Fruit fly (Drosophila melanogaster) whole organism, wandering third instar larva: ENCODE results near the gene CG31102.

Experiments used
- Abd-B ChIP-seq: fragments of >200 bp; optimal IDR thresholded peaks from 2 replicates; lab custom pipeline; 2017; ENCODE audit warnings: missing biosample characterization, missing genetic modification characterization
- CG32264 ChIP-seq: fragments of 200-800 bp; sonication (Bioruptor generic); optimal IDR thresholded peaks from 2 replicates; lab custom pipeline; 2016; ENCODE audit warnings: missing biosample characterization, missing genetic modification characterization
- CrebA ChIP-seq: fragments of 200-800 bp; sonication (Bioruptor generic); optimal IDR thresholded peaks from 2 replicates; lab custom pipeline; 2016; ENCODE audit warnings: missing biosample characterization, mild to moderate bottlenecking, missing genetic modification characterization, borderline replicate concordance
- Dfd ChIP-seq: fragments of >200 bp; optimal IDR thresholded peaks from 2 replicates; lab custom pipeline; 2017; ENCODE audit warnings: missing biosample characterization, missing genetic modification characterization
- Dif ChIP-seq: fragments of 200-275, 200-300 bp; sonication (Bioruptor generic); optimal IDR thresholded peaks from 2 replicates; lab custom pipeline; 2018; ENCODE audit warnings: missing biosample characterization, missing genetic modification characterization; ENCODE audit not compliant: partially characterized antibody
- GATAd ChIP-seq: sonication (Bioruptor generic); optimal IDR thresholded peaks from 2 replicates; lab custom pipeline; 2016; ENCODE audit warnings: missing biosample characterization, missing genetic modification characterization
- Hnf4 ChIP-seq: fragments of 200-800 bp; sonication (Bioruptor generic); optimal IDR thresholded peaks from 2 replicates; lab custom pipeline; 2016; ENCODE audit warnings: missing biosample characterization, mild to moderate bottlenecking, missing genetic modification characterization
- Hr78 ChIP-seq: fragments of >200 bp; optimal IDR thresholded peaks from 2 replicates; lab custom pipeline; 2017; ENCODE audit warnings: missing biosample characterization, missing genetic modification characterization
- Hr83 ChIP-seq: fragments of 200-300 bp; sonication (Bioruptor generic); optimal IDR thresholded peaks from 2 replicates; lab custom pipeline; 2016; ENCODE audit warnings: missing biosample characterization, mild to moderate bottlenecking, missing genetic modification characterization, moderate library complexity; ENCODE audit not compliant: poor library complexity, severe bottlenecking
- Jra ChIP-seq: sonication (Bioruptor generic); optimal IDR thresholded peaks from 2 replicates; lab custom pipeline; 2016; ENCODE audit warnings: missing biosample characterization, missing genetic modification characterization
- Mio ChIP-seq: sonication (Bioruptor generic); optimal IDR thresholded peaks from 2 replicates; lab custom pipeline; 2016; ENCODE audit warnings: missing biosample characterization, missing genetic modification characterization
- Myc ChIP-seq: fragments of >200 bp; optimal IDR thresholded peaks from 2 replicates; lab custom pipeline; 2017
- N ChIP-seq: fragments of >200 bp; optimal IDR thresholded peaks from 2 replicates; lab custom pipeline; 2018; ENCODE audit warnings: missing biosample characterization, missing external identifiers, missing genetic modification characterization
- OdsH ChIP-seq: fragments of 200-800 bp; sonication (Bioruptor generic); optimal IDR thresholded peaks from 2 replicates; lab custom pipeline; 2016; ENCODE audit warnings: missing biosample characterization, mild to moderate bottlenecking, missing genetic modification characterization
- Rel ChIP-seq, 2 experiments: fragments of 200-800 bp; sonication (Bioruptor generic) in 1 of 2; optimal IDR thresholded peaks; 2 replicates in 1 of 2; 3 replicates in 1 of 2; lab custom pipeline; 2016 to 2019; ENCODE audit warnings: mild to moderate bottlenecking in 2 of 2, missing biosample characterization in 2 of 2, missing genetic modification characterization in 2 of 2, moderate library complexity in 1 of 2
- Sp1 ChIP-seq: fragments of 200-800 bp; sonication (Bioruptor generic); optimal IDR thresholded peaks from 3 replicates; lab custom pipeline; 2019; ENCODE audit warnings: missing biosample characterization, mild to moderate bottlenecking, missing genetic modification characterization, moderate library complexity
- Vsx2 ChIP-seq: fragments of 200-300, 225-300 bp; sonication (Bioruptor generic); optimal IDR thresholded peaks from 2 replicates; lab custom pipeline; 2018; ENCODE audit warnings: missing biosample characterization, missing genetic modification characterization; ENCODE audit not compliant: partially characterized antibody
- br ChIP-seq: fragments of 200-800 bp; sonication (Bioruptor generic); optimal IDR thresholded peaks from 2 replicates; lab custom pipeline; 2016; ENCODE audit warnings: missing biosample characterization, missing genetic modification characterization
- brk ChIP-seq: fragments of 200-800 bp; sonication (Bioruptor generic); optimal IDR thresholded peaks from 2 replicates; lab custom pipeline; 2016; ENCODE audit warnings: missing biosample characterization, mild to moderate bottlenecking, missing genetic modification characterization
- dl ChIP-seq, 2 experiments: fragments of 175-275, 200-275 bp in 1 of 2; fragments of 200-275 bp in 1 of 2; sonication (Bioruptor generic); optimal IDR thresholded peaks; lab custom pipeline; 2018; ENCODE audit warnings: mild to moderate bottlenecking in 2 of 2, missing biosample characterization in 2 of 2, missing genetic modification characterization in 2 of 2, moderate library complexity in 2 of 2; ENCODE audit not compliant: partially characterized antibody in 2 of 2, insufficient read depth in 1 of 2
- dmrt93B ChIP-seq: fragments of 200-800 bp; sonication (Bioruptor generic); optimal IDR thresholded peaks from 2 replicates; lab custom pipeline; 2018; ENCODE audit warnings: missing biosample characterization, mild to moderate bottlenecking, missing genetic modification characterization
- dsf ChIP-seq: sonication (Bioruptor generic); optimal IDR thresholded peaks from 2 replicates; lab custom pipeline; 2016; ENCODE audit warnings: missing biosample characterization, missing genetic modification characterization, borderline replicate concordance
- ey ChIP-seq: fragments of 200-800 bp; sonication (Bioruptor generic); optimal IDR thresholded peaks from 2 replicates; lab custom pipeline; 2016; ENCODE audit warnings: missing biosample characterization, missing genetic modification characterization
- foxo ChIP-seq, 2 experiments: fragments of 200-800 bp; sonication (Bioruptor generic); optimal IDR thresholded peaks; 2 replicates in 1 of 2; 3 replicates in 1 of 2; lab custom pipeline; 2016 to 2017; ENCODE audit warnings: missing biosample characterization in 2 of 2, missing genetic modification characterization in 2 of 2
- fru ChIP-seq: fragments of 200-800 bp; sonication (Bioruptor generic); optimal IDR thresholded peaks from 3 replicates; lab custom pipeline; 2016; ENCODE audit warnings: missing biosample characterization, mild to moderate bottlenecking, missing genetic modification characterization
- h ChIP-seq: fragments of 200-800 bp; sonication (Bioruptor generic); optimal IDR thresholded peaks from 3 replicates; lab custom pipeline; 2016; ENCODE audit warnings: missing biosample characterization, mild to moderate bottlenecking, missing genetic modification characterization
- jim ChIP-seq: fragments of 175-275, 200-325 bp; sonication (Bioruptor generic); optimal IDR thresholded peaks from 2 replicates; lab custom pipeline; 2016; ENCODE audit warnings: missing biosample characterization, mild to moderate bottlenecking, missing genetic modification characterization
- lola ChIP-seq: fragments of >200 bp; optimal IDR thresholded peaks from 2 replicates; lab custom pipeline; 2017; ENCODE audit warnings: missing biosample characterization, missing genetic modification characterization
- pan ChIP-seq: fragments of >200 bp; optimal IDR thresholded peaks from 2 replicates; lab custom pipeline; 2017
- psq ChIP-seq: fragments of 200-800 bp; sonication (Bioruptor generic); optimal IDR thresholded peaks from 3 replicates; lab custom pipeline; 2017; ENCODE audit warnings: missing biosample characterization, mild to moderate bottlenecking, missing genetic modification characterization, moderate library complexity
- rgr ChIP-seq: fragments of 200-800 bp; sonication (Bioruptor generic); optimal IDR thresholded peaks from 3 replicates; lab custom pipeline; 2016; ENCODE audit warnings: missing biosample characterization, mild to moderate bottlenecking, missing genetic modification characterization
- sage ChIP-seq: fragments of 200-800 bp; sonication (Bioruptor generic); optimal IDR thresholded peaks from 2 replicates; lab custom pipeline; 2016; ENCODE audit warnings: missing biosample characterization, mild to moderate bottlenecking, missing genetic modification characterization
- sv ChIP-seq: fragments of 200-800 bp; sonication (Bioruptor generic); optimal IDR thresholded peaks from 3 replicates; lab custom pipeline; 2016; ENCODE audit warnings: missing biosample characterization, missing genetic modification characterization
- tai ChIP-seq: sonication (Bioruptor generic); optimal IDR thresholded peaks from 2 replicates; lab custom pipeline; 2016; ENCODE audit warnings: missing biosample characterization, missing genetic modification characterization
- woc ChIP-seq: sonication (Bioruptor generic); optimal IDR thresholded peaks from 2 replicates; lab custom pipeline; 2016; ENCODE audit warnings: missing biosample characterization, mild to moderate bottlenecking, missing genetic modification characterization

The CG31102 gene

DNA sequence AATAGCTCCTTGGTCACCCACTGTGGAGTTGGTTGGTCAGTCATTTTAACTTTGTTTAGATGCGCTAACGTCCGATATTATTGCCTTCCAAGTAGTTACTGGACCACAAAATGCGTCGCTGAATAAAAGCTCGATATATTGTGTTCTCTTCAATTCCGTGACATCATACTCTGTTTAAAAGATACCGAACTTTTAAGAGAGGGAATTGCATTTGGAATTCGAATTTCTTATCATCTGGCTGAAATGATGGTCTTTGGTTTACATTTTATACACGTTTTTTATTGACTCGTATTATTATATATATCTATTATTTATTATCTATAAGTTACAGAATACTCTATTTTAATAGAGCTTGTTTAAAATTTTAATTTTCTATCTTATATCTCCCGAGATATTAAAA lies 35.7 kb upstream of the CG31102 start, which contains the start of gene CHKov2:
CHKov2 (minus strand) TSS at position 101 of the 400 bp plus-strand sequence.
- TF ChIP-seq jim (GFP tag; lab: Kevin White, UChicago) (no peak), Hr83 (no peak), foxo (GFP tag; optimal IDR thresholded peaks at IDR 0.05; lab: Kevin White, UChicago) (no peak), Hr78 (no peak), tai (GFP tag; lab: Kevin White, UChicago) (no peak), Myc (no peak), N (no peak), sage (GFP tag; lab: Kevin White, UChicago) (no peak), ey (GFP tag; lab: Kevin White, UChicago) (no peak), Hnf4 (GFP tag; lab: Kevin White, UChicago) (no peak), pan (lab: Kevin White, UChicago) (no peak), Rel (GFP tag; optimal IDR thresholded peaks at IDR 0.05; lab: Kevin White, UChicago) (no peak), Rel (tag; optimal IDR thresholded peaks at IDR 0.05; lab: Kevin White, UChicago) (no peak), Abd-B (GFP tag; lab: Kevin White, UChicago) (no peak), Dfd (GFP tag; lab: Kevin White, UChicago) (no peak), sv (GFP tag; lab: Kevin White, UChicago) (no peak), h (GFP tag; lab: Kevin White, UChicago) (no peak), dsf (GFP tag; lab: Kevin White, UChicago) (no peak)

DNA sequence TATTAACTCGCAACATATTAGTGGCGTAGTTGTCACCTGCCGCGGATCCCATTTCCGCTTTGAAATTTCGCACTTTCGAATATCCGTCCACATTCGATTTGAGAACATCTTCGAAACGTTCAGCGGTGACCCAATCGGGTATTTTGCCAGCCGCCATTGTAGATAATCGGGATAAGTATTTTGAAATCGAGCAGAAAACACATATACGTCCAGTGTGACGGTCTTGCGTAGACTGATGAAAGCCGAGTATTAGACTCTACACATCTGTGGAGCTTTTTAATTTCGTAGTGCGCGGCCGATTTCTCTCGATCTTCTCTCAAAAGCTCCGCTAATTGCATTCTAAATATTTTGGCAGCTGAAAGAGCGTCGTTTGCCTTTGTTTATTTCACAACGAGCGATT lies 33.7 kb upstream of the CG31102 start, which contains the start of gene CHKov1:
CHKov1 (minus strand) TSS at position 238 of the 400 bp plus-strand sequence.
- no peak for TF ChIP-seq woc (GFP tag; lab: Kevin White, UChicago)
- TF ChIP-seq Dif: peak; percentile 40
- no peak for TF ChIP-seq CrebA (GFP tag; lab: Kevin White, UChicago)
- no peak for TF ChIP-seq Mio
- peak; percentile 42 for TF ChIP-seq OdsH
- TF ChIP-seq Rel (GFP tag; optimal IDR thresholded peaks at IDR 0.05; lab: Kevin White, UChicago): peak; percentile 31
- TF ChIP-seq Rel (tag; optimal IDR thresholded peaks at IDR 0.05; lab: Kevin White, UChicago): peak; percentile 84
- TF ChIP-seq CG32264 (GFP tag; lab: Kevin White, UChicago): no peak
- peak; percentile 33 for TF ChIP-seq rgr (GFP tag; lab: Kevin White, UChicago)
- TF ChIP-seq Dfd (GFP tag; lab: Kevin White, UChicago): no peak
- TF ChIP-seq N: no peak
- peak; percentile 9 to 15 for TF ChIP-seq dl (GFP tag; optimal IDR thresholded peaks at IDR 0.05; lab: Kevin White, UChicago; ENCODE audit: insufficient read depth in 1 of 2, partially characterized antibody in 2 of 2)
- peak; percentile 14 for TF ChIP-seq Vsx2
- no peak for TF ChIP-seq ey (GFP tag; lab: Kevin White, UChicago)

DNA sequence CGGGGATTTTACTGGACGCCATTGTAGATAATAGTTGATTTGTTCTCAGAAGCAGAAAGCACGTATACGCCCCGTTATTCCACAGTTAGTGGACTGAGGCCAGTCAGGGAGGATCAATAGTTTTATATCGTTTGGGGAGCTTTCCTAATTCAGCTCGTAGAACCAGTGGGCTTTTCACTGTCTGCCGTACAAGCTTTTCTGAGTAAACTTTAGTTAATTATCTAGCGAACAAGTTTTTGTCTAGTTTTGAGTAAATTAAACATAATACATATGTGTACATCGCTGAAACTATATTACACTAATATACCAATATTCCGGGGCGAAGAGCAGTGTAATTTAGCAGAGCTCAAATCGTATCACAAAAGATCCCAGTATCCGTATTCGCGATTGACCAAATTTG lies 27.3 kb upstream of the CG31102 start, which contains the start of gene CG10562:
CG10562 (minus strand) TSS at position 101 of the 400 bp plus-strand sequence.
- TF ChIP-seq jim (GFP tag; lab: Kevin White, UChicago): no peak
- no peak for TF ChIP-seq brk (GFP tag; lab: Kevin White, UChicago)
- no peak for TF ChIP-seq Hnf4 (GFP tag; lab: Kevin White, UChicago)
- TF ChIP-seq sage (GFP tag; lab: Kevin White, UChicago): no peak
- no peak for TF ChIP-seq lola
- no peak for TF ChIP-seq rgr (GFP tag; lab: Kevin White, UChicago)
- no peak for TF ChIP-seq Mio
- no peak for TF ChIP-seq h (GFP tag; lab: Kevin White, UChicago)
- no peak for TF ChIP-seq woc (GFP tag; lab: Kevin White, UChicago)
- no peak for TF ChIP-seq dmrt93B (GFP tag; lab: Kevin White, UChicago)
- no peak for TF ChIP-seq N
- TF ChIP-seq CG32264 (GFP tag; lab: Kevin White, UChicago): no peak
- no peak for TF ChIP-seq Rel (GFP tag; optimal IDR thresholded peaks at IDR 0.05; lab: Kevin White, UChicago)
- TF ChIP-seq Rel (tag; optimal IDR thresholded peaks at IDR 0.05; lab: Kevin White, UChicago): no peak
- no peak for TF ChIP-seq Sp1
- TF ChIP-seq br (GFP tag; lab: Kevin White, UChicago): no peak
- no peak for TF ChIP-seq Jra (GFP tag; lab: Kevin White, UChicago)
- TF ChIP-seq fru (GFP tag; lab: Kevin White, UChicago): no peak
- TF ChIP-seq Dfd (GFP tag; lab: Kevin White, UChicago): no peak

DNA sequence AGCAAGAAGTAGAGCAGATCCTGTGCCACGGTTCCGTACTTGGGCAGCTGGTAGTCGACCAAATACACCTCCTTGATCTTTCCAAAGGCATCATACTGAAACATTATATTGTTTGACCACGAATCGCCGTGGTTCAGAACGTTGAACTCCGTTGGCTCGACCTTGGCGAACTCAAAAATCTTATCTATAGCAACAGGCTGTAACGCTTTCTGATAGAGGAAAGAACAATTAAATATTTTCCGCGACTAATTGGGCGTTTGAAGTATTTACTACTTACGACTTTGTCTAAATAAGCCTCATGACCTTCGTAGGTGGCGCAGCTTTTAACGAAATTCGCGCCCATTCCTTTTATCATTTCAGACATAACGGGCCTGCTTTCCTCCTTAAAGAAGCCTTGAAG lies 26.3 kb upstream of the CG31102 start:
- TF ChIP-seq GATAd (GFP tag; lab: Kevin White, UChicago) (no peak), psq (GFP tag; lab: Kevin White, UChicago) (no peak), lola (no peak), CrebA (GFP tag; lab: Kevin White, UChicago) (no peak), jim (GFP tag; lab: Kevin White, UChicago) (no peak), Dfd (GFP tag; lab: Kevin White, UChicago) (no peak), tai (GFP tag; lab: Kevin White, UChicago) (no peak), Rel (GFP tag; optimal IDR thresholded peaks at IDR 0.05; lab: Kevin White, UChicago) (no peak), Rel (tag; optimal IDR thresholded peaks at IDR 0.05; lab: Kevin White, UChicago) (no peak), Hr78 (no peak), Sp1 (no peak), Myc (no peak), h (GFP tag; lab: Kevin White, UChicago) (no peak), fru (GFP tag; lab: Kevin White, UChicago) (no peak), sage (GFP tag; lab: Kevin White, UChicago) (no peak)
